Worm (Caenorhabditis elegans): ENCODE measurements around the gene ZK686.5.

The ZK686.5 gene

DNA sequence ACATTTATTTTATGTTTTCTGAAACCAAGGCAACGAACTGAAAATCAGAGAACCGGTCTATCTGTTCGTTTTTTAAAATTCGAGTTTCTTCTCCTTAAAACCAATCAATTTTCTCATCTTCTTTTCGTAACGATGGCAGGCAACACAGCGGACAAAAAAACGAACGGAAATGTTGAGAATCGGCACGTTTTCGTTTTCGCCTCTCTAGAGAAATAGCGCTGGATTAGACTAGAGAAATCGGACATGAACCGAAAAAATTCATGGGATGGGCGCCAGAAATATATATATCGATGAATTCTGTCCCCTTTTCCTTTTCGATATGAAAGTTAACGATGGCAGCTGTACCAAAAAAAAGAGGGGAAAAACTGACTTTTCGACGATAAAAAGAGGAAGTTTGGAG lies 44.9 kb downstream of the ZK686.5 start:
- peak; percentile 59 for TF ChIP-seq blmp-1 (tag; optimal IDR thresholded peaks at IDR 0.05)
- TF ChIP-seq elt-2 (tag; optimal IDR thresholded peaks at IDR 0.05), result no peak
- peak; percentile 18 for TF ChIP-seq ama-1 (optimal IDR thresholded peaks at IDR 0.05)

DNA sequence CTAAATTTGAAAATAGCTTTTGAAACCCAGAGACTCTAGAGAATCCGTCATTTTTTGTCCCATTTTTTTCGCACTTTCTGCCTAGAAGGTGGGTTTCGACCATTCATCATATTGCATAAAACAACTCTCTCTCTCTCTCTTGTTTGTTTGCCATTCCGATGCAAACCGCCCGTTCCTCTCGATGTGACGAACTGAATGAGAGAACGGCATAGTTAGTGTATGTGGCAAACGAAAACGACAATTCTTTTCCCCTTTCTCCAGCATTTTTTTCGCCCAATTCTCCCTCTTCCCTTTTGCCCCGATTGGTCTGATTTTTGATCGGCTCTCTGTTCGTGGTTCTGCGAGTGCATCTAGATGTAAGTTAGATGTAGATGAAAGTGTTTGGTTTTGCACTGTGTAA lies 45.8 kb downstream of the ZK686.5 start:
- TF ChIP-seq ama-1 (optimal IDR thresholded peaks at IDR 0.05), result peak; percentile 11
- no peak for TF ChIP-seq efl-1 (optimal IDR thresholded peaks at IDR 0.05)
- peak in 1 of 2 experiments; percentile 77 for TF ChIP-seq efl-1 (GFP tag; optimal IDR thresholded peaks at IDR 0.05 in 1 of 2)
- no peak for TF ChIP-seq nhr-84 (tag; optimal IDR thresholded peaks at IDR 0.05)
- peak; percentile 1 for TF ChIP-seq blmp-1 (tag; optimal IDR thresholded peaks at IDR 0.05)

DNA sequence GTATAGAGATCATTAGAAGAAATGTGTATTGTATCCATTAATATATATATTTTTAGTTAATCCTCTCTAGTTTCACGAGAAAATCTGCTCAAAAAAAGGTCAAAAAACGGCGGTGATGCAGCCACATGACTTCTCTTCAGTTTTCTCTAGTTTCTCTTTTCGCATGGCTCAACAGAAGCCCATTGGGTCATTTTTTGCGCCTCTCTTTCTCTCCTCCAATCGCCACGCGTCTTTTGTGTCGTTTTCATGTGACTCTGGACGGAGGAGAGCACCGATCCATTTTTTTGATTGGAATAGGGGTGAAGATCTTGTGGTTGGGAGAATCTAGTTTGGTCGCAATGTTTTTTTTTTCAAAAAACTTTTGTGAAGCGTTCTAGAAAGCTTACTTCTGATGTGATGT lies 46.5 kb downstream of the ZK686.5 start:
- TF ChIP-seq rnt-1 (tag; optimal IDR thresholded peaks at IDR 0.05), result peak; percentile 66
- TF ChIP-seq dsc-1 (tag; optimal IDR thresholded peaks at IDR 0.05), result peak; percentile 63
- no peak for TF ChIP-seq egl-27 (tag; optimal IDR thresholded peaks at IDR 0.05)
- TF ChIP-seq fos-1 (tag; optimal IDR thresholded peaks at IDR 0.05), result no peak
- no peak for TF ChIP-seq ces-1 (GFP tag; optimal IDR thresholded peaks at IDR 0.05)
- TF ChIP-seq tbx-2 (tag; optimal IDR thresholded peaks at IDR 0.05), result peak; percentile 53
- peak; percentile 35 for TF ChIP-seq irx-1 (tag; optimal IDR thresholded peaks at IDR 0.05)
- TF ChIP-seq nhr-77 (tag; optimal IDR thresholded peaks at IDR 0.05), result no peak
- TF ChIP-seq ceh-90 (tag; optimal IDR thresholded peaks at IDR 0.05), result no peak
- TF ChIP-seq unc-130 (tag; optimal IDR thresholded peaks at IDR 0.05), result no peak
- TF ChIP-seq ama-1 (optimal IDR thresholded peaks at IDR 0.05), result no peak
- TF ChIP-seq lin-13 (GFP tag; optimal IDR thresholded peaks at IDR 0.05), result peak; percentile 27
- peak; percentile 63 to 75 for TF ChIP-seq lsy-2 (tag; optimal IDR thresholded peaks at IDR 0.05)
- TF ChIP-seq nhr-76 (tag; optimal IDR thresholded peaks at IDR 0.05), result no peak
- peak; percentile 47 for TF ChIP-seq pax-3 (tag; optimal IDR thresholded peaks at IDR 0.05)
- no peak for TF ChIP-seq mab-9 (GFP tag; IDR thresholded peaks at IDR 0.05)
- no peak for TF ChIP-seq zag-1 (tag; optimal IDR thresholded peaks at IDR 0.05)
- TF ChIP-seq snu-23 (GFP tag; optimal IDR thresholded peaks at IDR 0.05), result peak; percentile 72
- peak; percentile 86 for TF ChIP-seq fkh-8 (tag; optimal IDR thresholded peaks at IDR 0.05)
- no peak for TF ChIP-seq grh-1 (GFP tag; IDR thresholded peaks at IDR 0.05)
- TF ChIP-seq zip-4 (GFP tag; optimal IDR thresholded peaks at IDR 0.05), result no peak
- peak; percentile 93 for TF ChIP-seq lin-14 (GFP tag; optimal IDR thresholded peaks at IDR 0.05)
- TF ChIP-seq ztf-4 (tag; optimal IDR thresholded peaks at IDR 0.05), result no peak
- peak; percentile 61 for TF ChIP-seq nhr-47 (tag; optimal IDR thresholded peaks at IDR 0.05)
- TF ChIP-seq fkh-10 (GFP tag; optimal IDR thresholded peaks at IDR 0.05), result no peak
- peak; percentile 9 for TF ChIP-seq skn-1 (tag; optimal IDR thresholded peaks at IDR 0.05)
- TF ChIP-seq tlp-1 (tag; optimal IDR thresholded peaks at IDR 0.05), result no peak
- no peak for TF ChIP-seq elt-3 (tag; optimal IDR thresholded peaks at IDR 0.05)
- peak; percentile 3 to 52 for TF ChIP-seq lin-35 (GFP tag; optimal IDR thresholded peaks at IDR 0.05)
- no peak for TF ChIP-seq egl-13 (tag; optimal IDR thresholded peaks at IDR 0.05)
- peak; percentile 41; the same call in 1 of the 2 replicates for TF ChIP-seq ceh-88 (GFP tag; IDR thresholded peaks at IDR 0.05)
- no peak for TF ChIP-seq alr-1 (tag; optimal IDR thresholded peaks at IDR 0.05; ENCODE audit: borderline replicate concordance)
- TF ChIP-seq lir-3 (tag; optimal IDR thresholded peaks at IDR 0.05; ENCODE audit: poor library complexity), result peak; percentile 34
- TF ChIP-seq hpl-2 (GFP tag; optimal IDR thresholded peaks at IDR 0.05), result no peak
- peak; percentile 48; the same call in 1 of the 2 replicates for TF ChIP-seq nhr-19 (GFP tag; conservative IDR thresholded peaks at IDR 0.05)
- TF ChIP-seq elt-2 (tag; optimal IDR thresholded peaks at IDR 0.05), result no peak
- TF ChIP-seq F16B12.6 (tag; optimal IDR thresholded peaks at IDR 0.05), result no peak
- TF ChIP-seq jun-1 (tag; optimal IDR thresholded peaks at IDR 0.05), result no peak
- no peak for TF ChIP-seq hlh-4 (tag; optimal IDR thresholded peaks at IDR 0.05)
- no peak for TF ChIP-seq unc-62 (GFP tag; optimal IDR thresholded peaks at IDR 0.05)
- TF ChIP-seq ztf-11 (tag; optimal IDR thresholded peaks at IDR 0.05), result no peak
- TF ChIP-seq dpl-1 (GFP tag; optimal IDR thresholded peaks at IDR 0.05), result peak; percentile 18 to 45 (median 36)
- TF ChIP-seq mdl-1 (tag; optimal IDR thresholded peaks at IDR 0.05), result peak in 1 of 2 experiments; percentile 50
- peak; percentile 8 to 32 for TF ChIP-seq efl-1 (optimal IDR thresholded peaks at IDR 0.05)
- TF ChIP-seq efl-1 (GFP tag; optimal IDR thresholded peaks at IDR 0.05 in 1 of 2), result peak; percentile 31 to 94
- TF ChIP-seq sptf-1 (tag; optimal IDR thresholded peaks at IDR 0.05), result no peak
- peak; percentile 59 for TF ChIP-seq mep-1 (tag; optimal IDR thresholded peaks at IDR 0.05)
